Fruit fly (Drosophila melanogaster): Measurements from ENCODE around the gene trbl.

- TF ChIP-seq CG10348 (GFP tag; IDR thresholded peaks at IDR 0.05) (no peak), CG17806 (tag; optimal IDR thresholded peaks at IDR 0.05) (no peak), Ets98B (GFP tag; IDR thresholded peaks at IDR 0.05) (no peak), CG12605 (GFP tag; IDR thresholded peaks at IDR 0.05) (no peak)
Measured at dm6 chr3L:20370013-20370412, 31.4 kb downstream of the trbl start, which contains the start of gene CG13247.
